Fruit fly (Drosophila melanogaster) whole organism, embryonic: ENCODE data around the gene CG3009.

ENCODE experiments used
- ATbp ChIP-seq: fragments of 200-800 bp; sonication (Bioruptor generic); optimal IDR thresholded peaks from 2 replicates; lab custom pipeline; 2017; ENCODE audit warnings: missing biosample characterization, mild to moderate bottlenecking, missing genetic modification characterization, missing genetic modification reagents
- Adf1 ChIP-seq: fragments of 200-800 bp; sonication (Bioruptor generic); IDR thresholded peaks from 2 replicates; pipeline ENCODE4 v1.3.6; 2022; ENCODE audit warnings: missing biosample characterization, missing genetic modification characterization
- Antp ChIP-seq: fragments of 200-800 bp; sonication (Bioruptor generic); optimal IDR thresholded peaks from 3 replicates; lab custom pipeline; 2016; ENCODE audit warnings: missing biosample characterization, missing genetic modification characterization
- Atf6 ChIP-seq: fragments of 200-800 bp; sonication (Bioruptor generic); IDR thresholded peaks from 2 replicates; pipeline ENCODE4 v1.3.6; 2022; ENCODE audit warnings: missing biosample characterization, missing genetic modification characterization
- CG10321 ChIP-seq: fragments of 200-800 bp; sonication (Bioruptor generic); IDR thresholded peaks from 2 replicates; pipeline ENCODE4 v1.3.6; 2022; ENCODE audit warnings: missing biosample characterization, missing genetic modification characterization
- CG10654 ChIP-seq: fragments of 200-800 bp; sonication (Bioruptor generic); optimal IDR thresholded peaks from 2 replicates; lab custom pipeline; 2016; ENCODE audit warnings: missing biosample characterization, missing genetic modification characterization
- CG10979 ChIP-seq: fragments of 200-800 bp; sonication (Bioruptor generic); optimal IDR thresholded peaks from 2 replicates; lab custom pipeline; 2018; ENCODE audit warnings: missing biosample characterization, mild to moderate bottlenecking, missing genetic modification characterization, moderate library complexity
- CG11398 ChIP-seq: fragments of 200-800 bp; sonication (Bioruptor generic); optimal IDR thresholded peaks from 2 replicates; lab custom pipeline; 2016; ENCODE audit warnings: missing biosample characterization, missing genetic modification characterization
- CG11696 ChIP-seq: fragments of 200-800 bp; sonication (Bioruptor generic); IDR thresholded peaks from 2 replicates; pipeline ENCODE4 v1.3.6; 2022; ENCODE audit warnings: missing biosample characterization, missing genetic modification characterization
- CG12155 ChIP-seq: fragments of 200-800 bp; sonication (Bioruptor generic); optimal IDR thresholded peaks from 3 replicates; lab custom pipeline; 2016; ENCODE audit warnings: missing biosample characterization, missing genetic modification characterization
- CG12769 ChIP-seq: fragments of 200-800 bp; sonication (Bioruptor generic); optimal IDR thresholded peaks from 2 replicates; lab custom pipeline; 2019; ENCODE audit warnings: missing biosample characterization, mild to moderate bottlenecking, missing genetic modification characterization, moderate library complexity
- CG13894 ChIP-seq: fragments of 200-800 bp; sonication (Bioruptor generic); optimal IDR thresholded peaks from 3 replicates; lab custom pipeline; 2018; ENCODE audit warnings: missing biosample characterization, mild to moderate bottlenecking, missing genetic modification characterization, moderate library complexity
- CG15269 ChIP-seq: fragments of 200-800 bp; sonication (Bioruptor generic); optimal IDR thresholded peaks from 2 replicates; lab custom pipeline; 2018; ENCODE audit warnings: missing biosample characterization, mild to moderate bottlenecking, missing genetic modification characterization, moderate library complexity
- CG16813 ChIP-seq: fragments of 200-800 bp; sonication (Bioruptor generic); IDR thresholded peaks from 3 replicates; pipeline ENCODE4 v1.3.6; 2022; ENCODE audit warnings: missing biosample characterization, missing genetic modification characterization; ENCODE audit not compliant: partially characterized antibody
- CG1832 ChIP-seq: fragments of 200-800 bp; sonication (Bioruptor generic); optimal IDR thresholded peaks from 2 replicates; lab custom pipeline; 2017; ENCODE audit warnings: missing biosample characterization, mild to moderate bottlenecking, missing genetic modification characterization, inconsistent platforms
- CG3281 ChIP-seq: fragments of 200-800 bp; sonication (Bioruptor generic); optimal IDR thresholded peaks from 3 replicates; lab custom pipeline; 2017; ENCODE audit warnings: missing biosample characterization, mild to moderate bottlenecking, missing genetic modification characterization
- CG4854 ChIP-seq: fragments of 200-800 bp; sonication (Bioruptor generic); optimal IDR thresholded peaks from 2 replicates; lab custom pipeline; 2016; ENCODE audit warnings: missing biosample characterization, missing genetic modification characterization, inconsistent platforms
- CG7786 ChIP-seq: fragments of 200-800 bp; sonication (Bioruptor generic); optimal IDR thresholded peaks from 2 replicates; lab custom pipeline; 2016; ENCODE audit warnings: missing biosample characterization, missing genetic modification characterization
- CG9817 ChIP-seq: fragments of 200-800 bp; sonication (Bioruptor generic); optimal IDR thresholded peaks from 2 replicates; lab custom pipeline; 2018; ENCODE audit warnings: missing biosample characterization, mild to moderate bottlenecking, missing genetic modification characterization, moderate library complexity
- CTCF ChIP-seq: fragments of 200-800 bp; sonication (Bioruptor generic); optimal IDR thresholded peaks from 2 replicates; lab custom pipeline; 2017; ENCODE audit warnings: missing biosample characterization, mild to moderate bottlenecking, missing genetic modification characterization, moderate library complexity
- Doc3 ChIP-seq: fragments of 200-800 bp; sonication (Bioruptor generic); IDR thresholded peaks from 3 replicates; pipeline ENCODE4 v1.3.6; 2022; ENCODE audit warnings: missing biosample characterization, missing genetic modification characterization; ENCODE audit not compliant: partially characterized antibody
- Dp ChIP-seq: fragments of 200-800 bp; sonication (Bioruptor generic); optimal IDR thresholded peaks from 2 replicates; lab custom pipeline; 2018; ENCODE audit warnings: missing biosample characterization, mild to moderate bottlenecking, missing genetic modification characterization, moderate library complexity
- HHEX ChIP-seq: fragments of 200-800 bp; sonication (Bioruptor generic); optimal IDR thresholded peaks from 3 replicates; lab custom pipeline; 2017; ENCODE audit warnings: missing biosample characterization, mild to moderate bottlenecking, missing genetic modification characterization, missing genetic modification reagents
- Hr51 ChIP-seq, 2 experiments: fragments of 200-800 bp; sonication (Bioruptor generic); optimal IDR thresholded peaks; 2 replicates in 1 of 2; 3 replicates in 1 of 2; lab custom pipeline; 2016 to 2018; ENCODE audit warnings: missing biosample characterization in 2 of 2, missing genetic modification characterization in 2 of 2, mild to moderate bottlenecking in 1 of 2, moderate library complexity in 1 of 2
- Hsf ChIP-seq: fragments of 200-800 bp; sonication (Bioruptor generic); optimal IDR thresholded peaks from 3 replicates; lab custom pipeline; 2016; ENCODE audit warnings: missing biosample characterization, missing genetic modification characterization
- NFAT ChIP-seq: fragments of 200-800 bp; sonication (Bioruptor generic); IDR thresholded peaks from 2 replicates; pipeline ENCODE4 v1.3.6; 2022; ENCODE audit warnings: missing biosample characterization, missing genetic modification characterization
- Stat92E ChIP-seq, 3 experiments: fragments of >200 bp in 2 of 3; fragments of 200-800 bp in 1 of 3; sonication (Bioruptor generic) in 1 of 3; optimal IDR thresholded peaks; 2 replicates each; lab custom pipeline; 2017 to 2019; ENCODE audit warnings: missing biosample characterization in 3 of 3, missing genetic modification characterization in 3 of 3, mild to moderate bottlenecking in 1 of 3, moderate library complexity in 1 of 3
- aop ChIP-seq: fragments of 200-800 bp; sonication (Bioruptor generic); IDR thresholded peaks from 2 replicates; pipeline ENCODE4 v1.3.6; 2022; ENCODE audit warnings: missing biosample characterization, missing genetic modification characterization
- bcd ChIP-seq: fragments of 200-800 bp; sonication (Bioruptor generic); optimal IDR thresholded peaks from 2 replicates; lab custom pipeline; 2017; ENCODE audit warnings: missing biosample characterization, mild to moderate bottlenecking, missing genetic modification characterization
- cad ChIP-seq: fragments of >200 bp; optimal IDR thresholded peaks from 2 replicates; lab custom pipeline; 2017; ENCODE audit warnings: missing biosample characterization, missing genetic modification characterization
- cas ChIP-seq: fragments of 200-800 bp; sonication (Bioruptor generic); IDR thresholded peaks from 2 replicates; pipeline ENCODE4 v1.3.6; 2022; ENCODE audit warnings: missing biosample characterization, missing genetic modification characterization
- disco-r ChIP-seq: fragments of 200-800 bp; sonication (Bioruptor generic); optimal IDR thresholded peaks from 2 replicates; lab custom pipeline; 2016; ENCODE audit warnings: missing biosample characterization, missing genetic modification characterization
- dmrt99B ChIP-seq: fragments of 200-800 bp; sonication (Bioruptor generic); optimal IDR thresholded peaks from 2 replicates; lab custom pipeline; 2018; ENCODE audit warnings: missing biosample characterization, mild to moderate bottlenecking, missing genetic modification characterization, moderate library complexity
- en ChIP-seq: fragments of 200-800 bp; sonication (Bioruptor generic); optimal IDR thresholded peaks from 2 replicates; lab custom pipeline; 2016; ENCODE audit warnings: missing biosample characterization, missing genetic modification characterization
- esg ChIP-seq: fragments of 200-800 bp; sonication (Bioruptor generic); conservative IDR thresholded peaks from 2 replicates; pipeline ENCODE4 v1.3.6; 2022; ENCODE audit warnings: missing biosample characterization, missing genetic modification characterization
- fru ChIP-seq: fragments of >200 bp; optimal IDR thresholded peaks from 2 replicates; lab custom pipeline; 2017
- gem ChIP-seq: fragments of 200-800 bp; sonication (Bioruptor generic); optimal IDR thresholded peaks from 2 replicates; lab custom pipeline; 2019; ENCODE audit warnings: missing biosample characterization, mild to moderate bottlenecking, missing genetic modification characterization, moderate library complexity
- ind ChIP-seq: fragments of 200-800 bp; sonication (Bioruptor generic); optimal IDR thresholded peaks from 3 replicates; lab custom pipeline; 2016; ENCODE audit warnings: missing biosample characterization, missing genetic modification characterization
- knrl ChIP-seq: fragments of 200-800 bp; sonication (Bioruptor generic); IDR thresholded peaks from 3 replicates; pipeline ENCODE4 v1.3.6; 2022; ENCODE audit warnings: missing biosample characterization, missing genetic modification characterization; ENCODE audit not compliant: partially characterized antibody
- mld ChIP-seq: fragments of 200-800 bp; sonication (Bioruptor generic); IDR thresholded peaks from 3 replicates; pipeline ENCODE4 v1.3.6; 2022; ENCODE audit warnings: missing biosample characterization, missing genetic modification characterization; ENCODE audit not compliant: partially characterized antibody
- pan ChIP-seq, 4 experiments: fragments of >200 bp in 3 of 4; fragments of 200-800 bp in 1 of 4; sonication (Bioruptor generic) in 1 of 4; optimal IDR thresholded peaks in 3 of 4; IDR thresholded peaks in 1 of 4; 2 replicates each; pipeline versions ENCODE4 v1.3.6 to Lab custom; 2017 to 2022; ENCODE audit warnings: missing biosample characterization in 2 of 4, missing genetic modification characterization in 2 of 4, mixed read lengths in 1 of 4
- pzg ChIP-seq: fragments of 200-800 bp; sonication (Bioruptor generic); optimal IDR thresholded peaks from 3 replicates; lab custom pipeline; 2018; ENCODE audit warnings: missing biosample characterization, mild to moderate bottlenecking, missing genetic modification characterization, moderate library complexity
- salm ChIP-seq: fragments of 200-800 bp; sonication (Bioruptor generic); optimal IDR thresholded peaks from 2 replicates; lab custom pipeline; 2018; ENCODE audit warnings: missing biosample characterization, mild to moderate bottlenecking, missing genetic modification characterization
- slp2 ChIP-seq: fragments of 200-800 bp; sonication (Bioruptor generic); optimal IDR thresholded peaks from 2 replicates; lab custom pipeline; 2016; ENCODE audit warnings: missing biosample characterization, missing genetic modification characterization
- tio ChIP-seq: fragments of 200-800 bp; sonication (Bioruptor generic); optimal IDR thresholded peaks from 2 replicates; lab custom pipeline; 2017; ENCODE audit warnings: missing biosample characterization, missing genetic modification characterization, inconsistent platforms
- ttk ChIP-seq: fragments of 200-800 bp; sonication (Bioruptor generic); IDR thresholded peaks from 2 replicates; pipeline ENCODE4 v2.1.2; 2022; ENCODE audit warnings: missing biosample characterization, missing genetic modification characterization
- wek ChIP-seq: fragments of 200-800 bp; sonication (Bioruptor generic); optimal IDR thresholded peaks from 3 replicates; lab custom pipeline; 2018; ENCODE audit warnings: missing biosample characterization, mild to moderate bottlenecking, missing genetic modification characterization, moderate library complexity
- wor ChIP-seq: fragments of 200-800 bp; sonication (Bioruptor generic); IDR thresholded peaks from 2 replicates; pipeline ENCODE4 v1.3.6; 2022; ENCODE audit warnings: missing biosample characterization, missing genetic modification characterization
- yki ChIP-seq: fragments of >200 bp; optimal IDR thresholded peaks from 3 replicates; lab custom pipeline; 2018

Gene CG3009

DNA sequence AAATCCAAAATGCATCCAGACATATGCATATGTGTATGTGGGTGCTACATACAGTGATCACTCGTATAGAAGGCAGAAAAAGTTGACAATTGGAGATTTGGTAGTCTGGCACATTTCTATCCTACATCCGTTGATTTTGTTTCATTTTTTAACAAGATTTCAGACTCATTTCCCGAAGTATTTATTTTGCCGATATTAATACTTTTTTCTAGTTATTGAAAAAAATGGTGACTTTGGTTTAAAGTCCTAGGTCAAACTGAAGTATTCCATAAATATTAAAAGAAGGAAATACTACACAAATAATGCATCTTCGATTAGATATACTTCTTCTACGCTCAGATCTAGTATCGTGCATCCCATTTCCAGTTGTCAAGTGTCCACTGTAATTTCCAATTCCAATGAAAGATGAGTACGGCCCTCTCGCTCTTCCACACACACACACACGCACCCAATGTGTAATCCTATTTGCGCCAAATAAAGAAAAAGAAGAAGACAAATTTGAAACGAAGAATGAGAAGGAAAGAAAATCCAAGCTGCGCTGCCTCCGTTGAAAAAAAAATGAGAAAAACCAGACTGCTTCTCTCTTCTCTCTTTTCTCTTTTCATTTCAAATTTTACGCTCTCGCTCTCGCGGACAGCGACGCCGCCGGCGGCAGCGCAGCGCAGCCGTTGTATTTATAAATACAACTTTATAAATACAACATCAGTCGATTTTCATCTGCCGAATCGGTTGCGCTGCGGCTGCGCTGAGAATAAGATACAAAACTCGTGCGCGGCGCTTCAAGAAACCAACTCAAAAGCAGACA lies 49.4 kb downstream of the CG3009 start, which contains the start of gene peb (continued):
- peak; percentile 45 for TF ChIP-seq esg
- peak in 1 of 2 experiments; percentile 24 for TF ChIP-seq Hr51 (GFP tag; optimal IDR thresholded peaks at IDR 0.05; lab: Kevin White, UChicago)
- TF ChIP-seq CG10979: peak; percentile 72
- TF ChIP-seq CG11696: no peak
- no peak for TF ChIP-seq NFAT (GFP tag; lab: Robert Waterston, UW)
- TF ChIP-seq gem (tag; lab: Kevin White, UChicago): peak; percentile 68
- TF ChIP-seq CG15269: no peak
- 0 out of 2 replicates have a peak, but pooled peaks have one; percentile 19 for TF ChIP-seq wor (GFP tag; lab: Robert Waterston, UW)
- no peak for TF ChIP-seq CG16813 (GFP tag; lab: Robert Waterston, UW)
- TF ChIP-seq wek (GFP tag; lab: Kevin White, UChicago): no peak
- TF ChIP-seq CG9817 (tag; lab: Kevin White, UChicago): no peak
- no peak for TF ChIP-seq HHEX (GFP tag; lab: Kevin White, UChicago)
- no peak for TF ChIP-seq pan (optimal IDR thresholded peaks at IDR 0.05; lab: Kevin White, UChicago)
- no peak for TF ChIP-seq pan (GFP tag; optimal IDR thresholded peaks at IDR 0.05 in 1 of 2, IDR thresholded peaks at IDR 0.05 in 1 of 2)
- TF ChIP-seq CG13894 (tag; lab: Kevin White, UChicago): no peak
- no peak for TF ChIP-seq ATbp (GFP tag; lab: Kevin White, UChicago)
- peak; percentile 49 for TF ChIP-seq bcd (GFP tag; lab: Kevin White, UChicago)
- TF ChIP-seq tio: no peak
- TF ChIP-seq yki (lab: Kevin White, UChicago): no peak
- TF ChIP-seq Atf6 (GFP tag; lab: Robert Waterston, UW): peak; percentile 15; the same call in 1 of the 2 replicates
- TF ChIP-seq Antp (GFP tag; lab: Kevin White, UChicago): peak; percentile 63
- peak; percentile 13 for TF ChIP-seq slp2
- TF ChIP-seq aop: no peak
- peak; percentile 16 for TF ChIP-seq ind (GFP tag; lab: Kevin White, UChicago)
- no peak for TF ChIP-seq Dp (GFP tag; lab: Kevin White, UChicago)
- no peak for TF ChIP-seq salm
- TF ChIP-seq CG12155 (GFP tag; lab: Kevin White, UChicago): peak; percentile 14
- no peak for TF ChIP-seq mld (GFP tag; lab: Robert Waterston, UW)
- no peak for TF ChIP-seq CTCF (GFP tag; lab: Kevin White, UChicago)
- no peak; the same call in 2 of the 3 replicates for TF ChIP-seq Doc3 (GFP tag; lab: Robert Waterston, UW)
- TF ChIP-seq CG4854 (GFP tag; lab: Kevin White, UChicago): no peak
- TF ChIP-seq CG10654 (GFP tag; lab: Kevin White, UChicago): no peak
- TF ChIP-seq CG12769 (tag; lab: Kevin White, UChicago): no peak
- no peak for TF ChIP-seq knrl (GFP tag; lab: Robert Waterston, UW)
- TF ChIP-seq pzg (GFP tag; lab: Kevin White, UChicago): no peak
- no peak for TF ChIP-seq disco-r (GFP tag; lab: Kevin White, UChicago)
- peak; percentile 96 for TF ChIP-seq Adf1 (GFP tag; lab: Robert Waterston, UW)
- peak; percentile 31 for TF ChIP-seq en
- peak; percentile 51 for TF ChIP-seq Hsf
- TF ChIP-seq dmrt99B (tag; lab: Kevin White, UChicago): peak; percentile 48
- TF ChIP-seq Stat92E (GFP tag; optimal IDR thresholded peaks at IDR 0.05; lab: Kevin White, UChicago): peak in 1 of 3 experiments; percentile 41
- TF ChIP-seq cad (GFP tag; lab: Kevin White, UChicago): no peak
- TF ChIP-seq ttk (GFP tag; lab: Robert Waterston, UW): no peak
- no peak for TF ChIP-seq cas (GFP tag; lab: Robert Waterston, UW)
- no peak for TF ChIP-seq CG11398 (GFP tag; lab: Kevin White, UChicago)
- TF ChIP-seq CG10321: no peak; the same call in 1 of the 2 replicates
- peak; percentile 5 for TF ChIP-seq CG7786
- TF ChIP-seq fru: no peak
- TF ChIP-seq CG1832 (GFP tag; lab: Kevin White, UChicago): peak; percentile 51
- no peak for TF ChIP-seq CG3281 (GFP tag; lab: Kevin White, UChicago)
